Worm (Caenorhabditis elegans) whole organism, L4 larva: ENCODE results near the gene T28D9.4.

Experiments
- F44E2.7 ChIP-seq: fragments of 200-800 bp; sonication (Bioruptor generic); IDR thresholded peaks from 2 replicates; pipeline ENCODE4 v2.1.2; 2022; ENCODE audit warnings: missing genetic modification characterization, missing compliant biosample characterization
- ama-1 ChIP-seq: fragments of 150-350 bp; optimal IDR thresholded peaks from 2 replicates; lab custom pipeline; 2014; ENCODE audit warnings: inconsistent platforms, mixed read lengths
- nhr-41 ChIP-seq: fragments of 200-800 bp; sonication (Bioruptor generic); IDR thresholded peaks from 2 replicates; pipeline ENCODE4 v1.3.6; 2022; ENCODE audit warnings: missing genetic modification reagents, missing genetic modification characterization, missing compliant biosample characterization

ce11 chrII:6482102-6482501, 5.3 kb downstream of the T28D9.4 start, which contains the start of gene del-10:
- no peak for TF ChIP-seq nhr-41
- no peak for TF ChIP-seq F44E2.7
- TF ChIP-seq ama-1 (lab: Kevin White, UChicago) = no peak
